Worm (Caenorhabditis elegans): Measurements from ENCODE around the gene T25B9.2.

ce11 chrIV:10769353-10769752 is 17.7 kb upstream of the T25B9.2 start, which contains the start of gene T25B9.9:
- TF ChIP-seq ama-1 (optimal IDR thresholded peaks at IDR 0.05): no peak
- no peak for TF ChIP-seq hnd-1 (tag; optimal IDR thresholded peaks at IDR 0.05)
- TF ChIP-seq hmg-4 (GFP tag; optimal IDR thresholded peaks at IDR 0.05): no peak
- TF ChIP-seq ceh-13 (GFP tag; optimal IDR thresholded peaks at IDR 0.05): no peak
- no peak for TF ChIP-seq tbx-37 (GFP tag; conservative IDR thresholded peaks at IDR 0.05)
- no peak for TF ChIP-seq hmbx-1 (tag; optimal IDR thresholded peaks at IDR 0.05)
- TF ChIP-seq pes-1 (GFP tag; IDR thresholded peaks at IDR 0.05): no peak
- no peak for TF ChIP-seq ceh-36 (tag; optimal IDR thresholded peaks at IDR 0.05)
- TF ChIP-seq sea-1 (GFP tag; conservative IDR thresholded peaks at IDR 0.05): no peak
- no peak for TF ChIP-seq tra-4 (tag; optimal IDR thresholded peaks at IDR 0.05)
- TF ChIP-seq flt-1 (GFP tag; IDR thresholded peaks at IDR 0.05): no peak

Data from whole organism, early embryonic.